Worm (Caenorhabditis elegans) whole organism, L4 larva: ENCODE data around the gene R07E5.6.

ENCODE experiments used
- F26F4.8 ChIP-seq: fragments of 200-800 bp; sonication (Bioruptor generic); conservative IDR thresholded peaks from 2 replicates; pipeline ENCODE4 v1.3.6; 2022; ENCODE audit warnings: missing genetic modification characterization, missing compliant biosample characterization
- Y48G9A.11 ChIP-seq: fragments of 200-800 bp; sonication (Bioruptor generic); IDR thresholded peaks from 2 replicates; pipeline ENCODE4 v1.3.6; 2022; ENCODE audit warnings: missing genetic modification reagents, missing genetic modification characterization, missing compliant biosample characterization
- mdl-1 ChIP-seq, 2 experiments: fragments of 150-350 bp in 1 of 2; sonication (generic microtip) in 1 of 2; optimal IDR thresholded peaks; 2 replicates each; lab custom pipeline; 2014 to 2017; ENCODE audit warnings: missing biosample characterization in 2 of 2, missing genetic modification characterization in 2 of 2
- nhr-10 ChIP-seq: fragments of 150-350 bp; optimal IDR thresholded peaks from 2 replicates; lab custom pipeline; 2014; ENCODE audit warnings: missing biosample characterization, missing genetic modification characterization
- nhr-11 ChIP-seq: fragments of 150-350 bp; optimal IDR thresholded peaks from 2 replicates; lab custom pipeline; 2014; ENCODE audit warnings: missing biosample characterization, missing genetic modification characterization
- skn-1 ChIP-seq: fragments of 150-350 bp; optimal IDR thresholded peaks from 2 replicates; lab custom pipeline; 2014; ENCODE audit warnings: missing biosample characterization, missing genetic modification characterization
- snpc-4 ChIP-seq: fragments of 150-350 bp; optimal IDR thresholded peaks from 2 replicates; lab custom pipeline; 2014; ENCODE audit warnings: missing biosample characterization, missing genetic modification characterization

DNA sequence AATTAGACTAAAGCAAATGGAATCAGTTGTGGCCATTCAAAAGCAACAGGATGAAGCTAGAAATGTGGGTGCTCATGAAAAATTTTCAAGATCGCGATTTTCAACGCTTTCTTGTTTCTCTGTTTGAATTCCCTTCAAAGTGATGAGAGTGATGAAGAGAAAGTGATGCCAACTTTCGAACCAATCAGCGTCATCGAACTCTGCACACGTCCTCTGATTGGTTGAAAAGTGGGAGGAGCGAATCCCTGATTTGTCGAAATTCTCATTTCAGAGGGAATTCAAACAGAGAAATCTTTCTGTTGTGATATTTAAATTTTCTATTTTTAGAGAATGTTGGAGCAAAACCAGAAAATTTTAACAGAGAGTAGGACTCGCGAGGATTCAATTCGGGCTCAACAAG is 16.4 kb upstream of the R07E5.6 start:
- TF ChIP-seq skn-1 (tag; lab: Kevin White, UChicago) (no peak), F26F4.8 (GFP tag; lab: Robert Waterston, UW) (no peak), nhr-10 (tag; lab: Kevin White, UChicago) (no peak), snpc-4 (tag; lab: Kevin White, UChicago) (no peak), mdl-1 (tag; optimal IDR thresholded peaks at IDR 0.05; lab: Kevin White, UChicago) (no peak), Y48G9A.11 (GFP tag; lab: Robert Waterston, UW) (no peak), nhr-11 (tag; lab: Kevin White, UChicago) (no peak)
